Fruit fly (Drosophila melanogaster): ENCODE data around the gene dbe.

DNA sequence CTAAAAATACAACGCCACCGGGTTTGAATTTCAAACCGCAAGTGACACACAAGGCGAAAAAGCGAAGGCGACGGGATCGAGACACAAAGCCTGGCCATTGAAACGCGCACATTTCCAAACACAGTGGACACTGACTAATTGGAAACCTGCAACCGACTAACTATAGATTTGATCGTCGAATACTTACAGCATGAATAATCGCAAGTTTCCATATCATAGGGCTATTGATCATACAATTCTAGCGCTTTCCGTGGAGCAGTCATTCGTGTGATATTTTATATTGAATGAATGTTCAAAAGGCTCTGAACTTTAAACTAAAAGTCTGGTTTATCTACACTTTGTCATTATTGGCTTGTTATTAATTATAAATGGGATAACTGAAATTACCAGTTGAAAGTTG is 26.4 kb downstream of the dbe start:
- TF ChIP-seq CG8478 (optimal IDR thresholded peaks at IDR 0.05) (no peak), CTCF (optimal IDR thresholded peaks at IDR 0.05) (no peak)
